Worm (Caenorhabditis elegans) whole organism, early embryonic: ENCODE data around the gene H25P19.1.

Experiments used
- F13C5.2 ChIP-seq: sonication (generic microtip); optimal IDR thresholded peaks from 2 replicates; lab custom pipeline; 2017; ENCODE audit warnings: mild to moderate bottlenecking, missing genetic modification characterization, inconsistent platforms, missing compliant biosample characterization
- aly-1 ChIP-seq: sonication (generic microtip); optimal IDR thresholded peaks from 2 replicates; lab custom pipeline; 2016; ENCODE audit warnings: missing genetic modification characterization, missing compliant biosample characterization
- ama-1 ChIP-seq: fragments of 150-350 bp; optimal IDR thresholded peaks from 2 replicates; lab custom pipeline; 2014
- ceh-13 ChIP-seq: fragments of 200-800 bp; sonication (Bioruptor generic); optimal IDR thresholded peaks from 2 replicates; lab custom pipeline; 2018; ENCODE audit warnings: mild to moderate bottlenecking, missing genetic modification characterization, missing compliant biosample characterization
- flt-1 ChIP-seq: fragments of 200-800 bp; sonication (Bioruptor generic); IDR thresholded peaks from 2 replicates; pipeline ENCODE4 v1.3.6; 2022; ENCODE audit warnings: missing genetic modification characterization, missing compliant biosample characterization
- scrt-1 ChIP-seq: fragments of 200-800 bp; sonication (Bioruptor generic); IDR thresholded peaks from 2 replicates; pipeline ENCODE4 v1.3.6; 2022; ENCODE audit warnings: missing genetic modification characterization, missing compliant biosample characterization
- sea-1 ChIP-seq: fragments of 200-800 bp; sonication (Bioruptor generic); conservative IDR thresholded peaks from 2 replicates; pipeline ENCODE4 v1.3.6; 2022; ENCODE audit warnings: missing genetic modification characterization, missing compliant biosample characterization

ce11 chrV:725807-726572, 38.5 kb downstream of the H25P19.1 start:
- TF ChIP-seq sea-1 (GFP tag; lab: Robert Waterston, UW) (no peak), scrt-1 (GFP tag; lab: Robert Waterston, UW) (no peak), ama-1 (lab: Kevin White, UChicago) (no peak), aly-1 (peak; percentile 12), flt-1 (GFP tag; lab: Robert Waterston, UW) (no peak), ceh-13 (GFP tag; lab: Kevin White, UChicago) (no peak), F13C5.2 (tag; lab: Kevin White, UChicago) (no peak)
